Worm (Caenorhabditis elegans) whole organism, L1 larva: ENCODE data around the gene K08C7.7.

Source experiments
- aha-1 ChIP-seq: fragments of 150-350 bp; optimal IDR thresholded peaks from 2 replicates; lab custom pipeline; 2014; ENCODE audit warnings: missing biosample characterization, missing genetic modification characterization
- alr-1 ChIP-seq: fragments of 200-800 bp; sonication (Bioruptor generic); optimal IDR thresholded peaks from 2 replicates; lab custom pipeline; 2018; ENCODE audit warnings: borderline replicate concordance, mild to moderate bottlenecking, missing genetic modification characterization, missing compliant biosample characterization
- fkh-10 ChIP-seq: sonication (generic microtip); optimal IDR thresholded peaks from 2 replicates; lab custom pipeline; 2017; ENCODE audit warnings: missing biosample characterization, missing genetic modification reagents, missing genetic modification characterization
- nhr-28 ChIP-seq: fragments of 150-350 bp; optimal IDR thresholded peaks from 2 replicates; lab custom pipeline; 2014; ENCODE audit warnings: missing biosample characterization, missing genetic modification characterization
- pag-3 ChIP-seq: sonication (generic microtip); optimal IDR thresholded peaks from 2 replicates; lab custom pipeline; 2017; ENCODE audit warnings: missing genetic modification characterization, mild to moderate bottlenecking, missing compliant biosample characterization, antibody characterized with exemption, borderline replicate concordance; ENCODE audit not compliant: insufficient read depth
- zag-1 ChIP-seq: fragments of 150-350 bp; optimal IDR thresholded peaks from 2 replicates; lab custom pipeline; 2014; ENCODE audit warnings: missing biosample characterization, missing genetic modification characterization

- TF ChIP-seq alr-1: no peak
- TF ChIP-seq pag-3 (tag; lab: Kevin White, UChicago): no peak
- no peak for TF ChIP-seq nhr-28 (tag; lab: Kevin White, UChicago)
- no peak for TF ChIP-seq zag-1 (tag; lab: Kevin White, UChicago)
- TF ChIP-seq aha-1 (tag; lab: Kevin White, UChicago): no peak
- TF ChIP-seq fkh-10: no peak
These were observed 41.9 kb downstream of the K08C7.7 start, which contains the start of gene R102.6 for ce11 chrIV:10706090-10706489.
